Worm (Caenorhabditis elegans): ENCODE measurements around the gene F41E6.8.
A peak's percentile ranks its signal among the peaks of the same experiment; 100 is the strongest.

F41E6.8 gene

ce11 chrV:8569841-8570361 lies 31.4 kb downstream of the F41E6.8 start, which contains the start of the genes F25G6.9 and symk-1:
Gene F25G6.9 (minus strand): TSS chrV:8570000.
Gene symk-1 (plus strand): TSS chrV:8570311.
- TF ChIP-seq nhr-77 (tag; optimal IDR thresholded peaks at IDR 0.05) = peak; percentile 4
- peak; percentile 82 for TF ChIP-seq gmeb-1 (tag; optimal IDR thresholded peaks at IDR 0.05)
- TF ChIP-seq sem-4 (tag; optimal IDR thresholded peaks at IDR 0.05) = no peak
- TF ChIP-seq snpc-4 (tag; optimal IDR thresholded peaks at IDR 0.05) = peak; percentile 37
- peak; percentile 20 for TF ChIP-seq nhr-129 (tag; optimal IDR thresholded peaks at IDR 0.05)
- TF ChIP-seq unc-55 (GFP tag; optimal IDR thresholded peaks at IDR 0.05) = peak; percentile 77
- TF ChIP-seq mdl-1 (tag; optimal IDR thresholded peaks at IDR 0.05) = no peak
- no peak for TF ChIP-seq lin-39 (tag; optimal IDR thresholded peaks at IDR 0.05)
- TF ChIP-seq mab-5 (tag; optimal IDR thresholded peaks at IDR 0.05) = peak; percentile 45
- TF ChIP-seq lin-13 (GFP tag; optimal IDR thresholded peaks at IDR 0.05) = peak; percentile 36
- TF ChIP-seq nhr-6 (tag; optimal IDR thresholded peaks at IDR 0.05) = no peak
- TF ChIP-seq R02D3.7 (tag; optimal IDR thresholded peaks at IDR 0.05) = peak; percentile 33
- TF ChIP-seq crh-2 (tag; optimal IDR thresholded peaks at IDR 0.05) = peak; percentile 63
- peak; percentile 51 for TF ChIP-seq F13H6.1 (tag; optimal IDR thresholded peaks at IDR 0.05)
- TF ChIP-seq lin-11 (tag; optimal IDR thresholded peaks at IDR 0.05) = peak; percentile 41
- peak; percentile 66 to 81 for TF ChIP-seq lsy-2 (tag; optimal IDR thresholded peaks at IDR 0.05)
- TF ChIP-seq sma-9 (GFP tag; optimal IDR thresholded peaks at IDR 0.05) = peak; percentile 68
- no peak for TF ChIP-seq sma-9 (tag; optimal IDR thresholded peaks at IDR 0.05)
- peak; percentile 46 for TF ChIP-seq nhr-21 (tag; optimal IDR thresholded peaks at IDR 0.05)
- TF ChIP-seq sma-3 (GFP tag; optimal IDR thresholded peaks at IDR 0.05) = peak; percentile 46
- TF ChIP-seq fos-1 (tag; optimal IDR thresholded peaks at IDR 0.05) = peak; percentile 18

- TF ChIP-seq alr-1 (tag; optimal IDR thresholded peaks at IDR 0.05) (no peak), nhr-11 (tag; optimal IDR thresholded peaks at IDR 0.05) (no peak), Y55F3AM.14 (GFP tag; optimal IDR thresholded peaks at IDR 0.05) (no peak), unc-55 (GFP tag; optimal IDR thresholded peaks at IDR 0.05) (no peak), fos-1 (tag; optimal IDR thresholded peaks at IDR 0.05) (no peak), nhr-129 (tag; optimal IDR thresholded peaks at IDR 0.05) (no peak), mbf-1 (tag; optimal IDR thresholded peaks at IDR 0.05) (no peak), nhr-6 (tag; optimal IDR thresholded peaks at IDR 0.05) (no peak), ceh-82 (tag; optimal IDR thresholded peaks at IDR 0.05) (no peak), unc-62 (GFP tag; optimal IDR thresholded peaks at IDR 0.05) (no peak), ztf-4 (tag; optimal IDR thresholded peaks at IDR 0.05) (no peak), unc-39 (tag; optimal IDR thresholded peaks at IDR 0.05) (no peak), nhr-77 (tag; optimal IDR thresholded peaks at IDR 0.05) (no peak), R02D3.7 (tag; optimal IDR thresholded peaks at IDR 0.05) (no peak), lsy-2 (tag; optimal IDR thresholded peaks at IDR 0.05) (no peak), sma-3 (GFP tag; optimal IDR thresholded peaks at IDR 0.05) (no peak), egl-27 (tag; optimal IDR thresholded peaks at IDR 0.05) (no peak), lin-39 (tag; optimal IDR thresholded peaks at IDR 0.05) (no peak), nhr-10 (tag; optimal IDR thresholded peaks at IDR 0.05) (no peak), ztf-1 (GFP tag; conservative IDR thresholded peaks at IDR 0.05) (no peak)
Measured at ce11 chrV:8569172-8569571, 32.1 kb downstream of the F41E6.8 start.

- no peak for TF ChIP-seq nhr-23 (tag; optimal IDR thresholded peaks at IDR 0.05)
- TF ChIP-seq elt-1 (tag; optimal IDR thresholded peaks at IDR 0.05) = no peak
- no peak for TF ChIP-seq dmd-4 (tag; optimal IDR thresholded peaks at IDR 0.05)
- no peak for TF ChIP-seq nhr-12 (tag; optimal IDR thresholded peaks at IDR 0.05)
- no peak for TF ChIP-seq mdl-1 (tag; optimal IDR thresholded peaks at IDR 0.05)
- TF ChIP-seq egl-27 (tag; optimal IDR thresholded peaks at IDR 0.05) = no peak
- no peak for TF ChIP-seq ztf-11 (tag; optimal IDR thresholded peaks at IDR 0.05)
- TF ChIP-seq ama-1 (optimal IDR thresholded peaks at IDR 0.05) = no peak
- TF ChIP-seq R02D3.7 (tag; optimal IDR thresholded peaks at IDR 0.05) = no peak
- no peak for TF ChIP-seq C34F6.9 (tag; optimal IDR thresholded peaks at IDR 0.05)
Measured at ce11 chrV:8565075-8565474, 36.2 kb downstream of the F41E6.8 start, which contains the start of gene F25G6.8. Gene F25G6.8 (minus strand): TSS chrV:8565175.

- TF ChIP-seq ama-1 (optimal IDR thresholded peaks at IDR 0.05) (no peak), lin-39 (tag; optimal IDR thresholded peaks at IDR 0.05) (no peak), unc-62 (GFP tag; optimal IDR thresholded peaks at IDR 0.05) (no peak), skn-1 (tag; optimal IDR thresholded peaks at IDR 0.05) (no peak), R02D3.7 (tag; optimal IDR thresholded peaks at IDR 0.05) (no peak), nhr-21 (tag; optimal IDR thresholded peaks at IDR 0.05) (no peak), mbf-1 (tag; optimal IDR thresholded peaks at IDR 0.05) (no peak), C34F6.9 (tag; optimal IDR thresholded peaks at IDR 0.05) (no peak), snpc-4 (tag; optimal IDR thresholded peaks at IDR 0.05) (no peak), crh-2 (tag; optimal IDR thresholded peaks at IDR 0.05) (no peak)
Measured at ce11 chrV:8560916-8561315, 40.4 kb downstream of the F41E6.8 start, which contains the start of gene acr-16. Gene acr-16 (plus strand): TSS chrV:8561216.

Measured in whole organism, L2 larva.